Fruit fly (Drosophila melanogaster) whole organism, wandering third instar larva: ENCODE measurements around the gene MAPk-Ak2.

Experiments
- Abd-B ChIP-seq: fragments of >200 bp; optimal IDR thresholded peaks from 2 replicates; lab custom pipeline; 2017; ENCODE audit warnings: missing biosample characterization, missing genetic modification characterization
- CG32264 ChIP-seq: fragments of 200-800 bp; sonication (Bioruptor generic); optimal IDR thresholded peaks from 2 replicates; lab custom pipeline; 2016; ENCODE audit warnings: missing biosample characterization, missing genetic modification characterization
- CG9705 ChIP-seq: fragments of 200-800 bp; sonication (Bioruptor generic); optimal IDR thresholded peaks from 2 replicates; lab custom pipeline; 2018; ENCODE audit warnings: missing biosample characterization, mild to moderate bottlenecking, missing genetic modification characterization
- CrebA ChIP-seq: fragments of 200-800 bp; sonication (Bioruptor generic); optimal IDR thresholded peaks from 2 replicates; lab custom pipeline; 2016; ENCODE audit warnings: missing biosample characterization, mild to moderate bottlenecking, missing genetic modification characterization, borderline replicate concordance
- Dfd ChIP-seq: fragments of >200 bp; optimal IDR thresholded peaks from 2 replicates; lab custom pipeline; 2017; ENCODE audit warnings: missing biosample characterization, missing genetic modification characterization
- Dif ChIP-seq: fragments of 200-275, 200-300 bp; sonication (Bioruptor generic); optimal IDR thresholded peaks from 2 replicates; lab custom pipeline; 2018; ENCODE audit warnings: missing biosample characterization, missing genetic modification characterization; ENCODE audit not compliant: partially characterized antibody
- GATAd ChIP-seq: sonication (Bioruptor generic); optimal IDR thresholded peaks from 2 replicates; lab custom pipeline; 2016; ENCODE audit warnings: missing biosample characterization, missing genetic modification characterization
- HLH106 ChIP-seq: fragments of 200-800 bp; optimal IDR thresholded peaks from 3 replicates; lab custom pipeline; 2019; ENCODE audit warnings: missing biosample characterization, mild to moderate bottlenecking, missing genetic modification characterization, moderate library complexity
- Hnf4 ChIP-seq: fragments of 200-800 bp; sonication (Bioruptor generic); optimal IDR thresholded peaks from 2 replicates; lab custom pipeline; 2016; ENCODE audit warnings: missing biosample characterization, mild to moderate bottlenecking, missing genetic modification characterization
- Hr78 ChIP-seq: fragments of >200 bp; optimal IDR thresholded peaks from 2 replicates; lab custom pipeline; 2017; ENCODE audit warnings: missing biosample characterization, missing genetic modification characterization
- Hr83 ChIP-seq: fragments of 200-300 bp; sonication (Bioruptor generic); optimal IDR thresholded peaks from 2 replicates; lab custom pipeline; 2016; ENCODE audit warnings: missing biosample characterization, mild to moderate bottlenecking, missing genetic modification characterization, moderate library complexity; ENCODE audit not compliant: poor library complexity, severe bottlenecking
- Jra ChIP-seq: sonication (Bioruptor generic); optimal IDR thresholded peaks from 2 replicates; lab custom pipeline; 2016; ENCODE audit warnings: missing biosample characterization, missing genetic modification characterization
- Mio ChIP-seq: sonication (Bioruptor generic); optimal IDR thresholded peaks from 2 replicates; lab custom pipeline; 2016; ENCODE audit warnings: missing biosample characterization, missing genetic modification characterization
- Myc ChIP-seq: fragments of >200 bp; optimal IDR thresholded peaks from 2 replicates; lab custom pipeline; 2017
- N ChIP-seq: fragments of >200 bp; optimal IDR thresholded peaks from 2 replicates; lab custom pipeline; 2018; ENCODE audit warnings: missing biosample characterization, missing external identifiers, missing genetic modification characterization
- OdsH ChIP-seq: fragments of 200-800 bp; sonication (Bioruptor generic); optimal IDR thresholded peaks from 2 replicates; lab custom pipeline; 2016; ENCODE audit warnings: missing biosample characterization, mild to moderate bottlenecking, missing genetic modification characterization
- Rel ChIP-seq, 2 experiments: fragments of 200-800 bp; sonication (Bioruptor generic) in 1 of 2; optimal IDR thresholded peaks; 2 replicates in 1 of 2; 3 replicates in 1 of 2; lab custom pipeline; 2016 to 2019; ENCODE audit warnings: mild to moderate bottlenecking in 2 of 2, missing biosample characterization in 2 of 2, missing genetic modification characterization in 2 of 2, moderate library complexity in 1 of 2
- Sp1 ChIP-seq: fragments of 200-800 bp; sonication (Bioruptor generic); optimal IDR thresholded peaks from 3 replicates; lab custom pipeline; 2019; ENCODE audit warnings: missing biosample characterization, mild to moderate bottlenecking, missing genetic modification characterization, moderate library complexity
- Vsx2 ChIP-seq: fragments of 200-300, 225-300 bp; sonication (Bioruptor generic); optimal IDR thresholded peaks from 2 replicates; lab custom pipeline; 2018; ENCODE audit warnings: missing biosample characterization, missing genetic modification characterization; ENCODE audit not compliant: partially characterized antibody
- br ChIP-seq: fragments of 200-800 bp; sonication (Bioruptor generic); optimal IDR thresholded peaks from 2 replicates; lab custom pipeline; 2016; ENCODE audit warnings: missing biosample characterization, missing genetic modification characterization
- brk ChIP-seq: fragments of 200-800 bp; sonication (Bioruptor generic); optimal IDR thresholded peaks from 2 replicates; lab custom pipeline; 2016; ENCODE audit warnings: missing biosample characterization, mild to moderate bottlenecking, missing genetic modification characterization
- dl ChIP-seq, 2 experiments: fragments of 175-275, 200-275 bp in 1 of 2; fragments of 200-275 bp in 1 of 2; sonication (Bioruptor generic); optimal IDR thresholded peaks; lab custom pipeline; 2018; ENCODE audit warnings: mild to moderate bottlenecking in 2 of 2, missing biosample characterization in 2 of 2, missing genetic modification characterization in 2 of 2, moderate library complexity in 2 of 2; ENCODE audit not compliant: partially characterized antibody in 2 of 2, insufficient read depth in 1 of 2
- dmrt93B ChIP-seq: fragments of 200-800 bp; sonication (Bioruptor generic); optimal IDR thresholded peaks from 2 replicates; lab custom pipeline; 2018; ENCODE audit warnings: missing biosample characterization, mild to moderate bottlenecking, missing genetic modification characterization
- ey ChIP-seq: fragments of 200-800 bp; sonication (Bioruptor generic); optimal IDR thresholded peaks from 2 replicates; lab custom pipeline; 2016; ENCODE audit warnings: missing biosample characterization, missing genetic modification characterization
- foxo ChIP-seq, 2 experiments: fragments of 200-800 bp; sonication (Bioruptor generic); optimal IDR thresholded peaks; 2 replicates in 1 of 2; 3 replicates in 1 of 2; lab custom pipeline; 2016 to 2017; ENCODE audit warnings: missing biosample characterization in 2 of 2, missing genetic modification characterization in 2 of 2
- fru ChIP-seq: fragments of 200-800 bp; sonication (Bioruptor generic); optimal IDR thresholded peaks from 3 replicates; lab custom pipeline; 2016; ENCODE audit warnings: missing biosample characterization, mild to moderate bottlenecking, missing genetic modification characterization
- h ChIP-seq: fragments of 200-800 bp; sonication (Bioruptor generic); optimal IDR thresholded peaks from 3 replicates; lab custom pipeline; 2016; ENCODE audit warnings: missing biosample characterization, mild to moderate bottlenecking, missing genetic modification characterization
- jim ChIP-seq: fragments of 175-275, 200-325 bp; sonication (Bioruptor generic); optimal IDR thresholded peaks from 2 replicates; lab custom pipeline; 2016; ENCODE audit warnings: missing biosample characterization, mild to moderate bottlenecking, missing genetic modification characterization
- lola ChIP-seq: fragments of >200 bp; optimal IDR thresholded peaks from 2 replicates; lab custom pipeline; 2017; ENCODE audit warnings: missing biosample characterization, missing genetic modification characterization
- pan ChIP-seq: fragments of >200 bp; optimal IDR thresholded peaks from 2 replicates; lab custom pipeline; 2017
- rgr ChIP-seq: fragments of 200-800 bp; sonication (Bioruptor generic); optimal IDR thresholded peaks from 3 replicates; lab custom pipeline; 2016; ENCODE audit warnings: missing biosample characterization, mild to moderate bottlenecking, missing genetic modification characterization
- sage ChIP-seq: fragments of 200-800 bp; sonication (Bioruptor generic); optimal IDR thresholded peaks from 2 replicates; lab custom pipeline; 2016; ENCODE audit warnings: missing biosample characterization, mild to moderate bottlenecking, missing genetic modification characterization
- tai ChIP-seq: sonication (Bioruptor generic); optimal IDR thresholded peaks from 2 replicates; lab custom pipeline; 2016; ENCODE audit warnings: missing biosample characterization, missing genetic modification characterization
- usp ChIP-seq: fragments of >200 bp; optimal IDR thresholded peaks from 2 replicates; lab custom pipeline; 2017; ENCODE audit warnings: missing biosample characterization, missing genetic modification characterization
- woc ChIP-seq: sonication (Bioruptor generic); optimal IDR thresholded peaks from 2 replicates; lab custom pipeline; 2016; ENCODE audit warnings: missing biosample characterization, mild to moderate bottlenecking, missing genetic modification characterization

MAPk-Ak2 gene

dm6 chrX:5808654-5809053, 44.7 kb upstream of the MAPk-Ak2 start, which contains the start of gene Prosbeta2R1:
Gene Prosbeta2R1, plus strand, starts transcription at chrX:5808954.
- TF ChIP-seq rgr (no peak), Abd-B (GFP tag; lab: Kevin White, UChicago) (no peak), Mio (GFP tag; lab: Kevin White, UChicago) (no peak), GATAd (GFP tag; lab: Kevin White, UChicago) (no peak), woc (GFP tag; lab: Kevin White, UChicago) (no peak), Sp1 (no peak), OdsH (GFP tag; lab: Kevin White, UChicago) (no peak), Vsx2 (GFP tag; lab: Kevin White, UChicago) (no peak), tai (GFP tag; lab: Kevin White, UChicago) (no peak)

DNA sequence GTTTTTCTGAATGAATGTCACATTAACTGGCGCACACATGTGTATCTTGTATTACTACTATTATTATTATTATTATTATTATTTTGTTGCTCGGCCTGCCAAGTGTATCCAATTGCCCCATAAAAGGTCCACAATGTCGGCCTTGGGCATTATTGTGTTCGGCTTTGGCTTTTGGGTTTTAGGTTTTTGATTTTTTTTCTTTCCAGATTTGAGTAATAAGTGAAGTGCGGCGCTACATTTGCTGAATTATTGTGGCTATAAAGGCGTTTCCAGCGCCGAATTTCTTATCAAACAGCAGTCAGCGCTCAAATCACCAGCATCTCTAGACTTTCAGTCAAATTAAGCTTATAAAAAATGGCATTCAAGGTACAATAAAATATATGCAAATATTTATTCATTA, 40.4 kb upstream of the MAPk-Ak2 start, which contains the start of gene Cpr5C:
Gene Cpr5C, plus strand, starts transcription at position 301 of the 400 bp plus-strand sequence.
- TF ChIP-seq CrebA (GFP tag; lab: Kevin White, UChicago) = no peak

dm6 chrX:5800634-5801033, 36.6 kb upstream of the MAPk-Ak2 start:
- TF ChIP-seq CrebA (GFP tag; lab: Kevin White, UChicago) (no peak), Jra (GFP tag; lab: Kevin White, UChicago) (no peak), Dif (GFP tag; lab: Kevin White, UChicago) (no peak), Abd-B (GFP tag; lab: Kevin White, UChicago) (no peak), ey (GFP tag; lab: Kevin White, UChicago) (peak; percentile 0), jim (GFP tag; lab: Kevin White, UChicago) (no peak), Sp1 (no peak), HLH106 (tag; lab: Kevin White, UChicago) (peak; percentile 21), h (GFP tag; lab: Kevin White, UChicago) (peak; percentile 11), CG32264 (GFP tag; lab: Kevin White, UChicago) (no peak), Mio (GFP tag; lab: Kevin White, UChicago) (no peak), GATAd (GFP tag; lab: Kevin White, UChicago) (no peak), usp (GFP tag; lab: Kevin White, UChicago) (no peak), sage (GFP tag; lab: Kevin White, UChicago) (no peak), Hr83 (no peak), N (GFP tag; lab: Kevin White, UChicago) (no peak), dmrt93B (GFP tag; lab: Kevin White, UChicago) (no peak), brk (no peak), Myc (lab: Kevin White, UChicago) (no peak), Hr78 (GFP tag; lab: Kevin White, UChicago) (no peak), Rel (GFP tag; optimal IDR thresholded peaks at IDR 0.05; lab: Kevin White, UChicago) (no peak), Rel (tag; optimal IDR thresholded peaks at IDR 0.05; lab: Kevin White, UChicago) (no peak), Dfd (GFP tag; lab: Kevin White, UChicago) (no peak), Vsx2 (GFP tag; lab: Kevin White, UChicago) (no peak), foxo (GFP tag; optimal IDR thresholded peaks at IDR 0.05; lab: Kevin White, UChicago) (peak in 1 of 2 experiments; percentile 5), CG9705 (GFP tag; lab: Kevin White, UChicago) (no peak), br (GFP tag; lab: Kevin White, UChicago) (no peak), fru (GFP tag; lab: Kevin White, UChicago) (no peak), dl (GFP tag; optimal IDR thresholded peaks at IDR 0.05; lab: Kevin White, UChicago; ENCODE audit: insufficient read depth in 1 of 2, partially characterized antibody in 2 of 2) (no peak), pan (lab: Kevin White, UChicago) (no peak), rgr (no peak), woc (GFP tag; lab: Kevin White, UChicago) (no peak), lola (GFP tag; lab: Kevin White, UChicago) (no peak)

DNA sequence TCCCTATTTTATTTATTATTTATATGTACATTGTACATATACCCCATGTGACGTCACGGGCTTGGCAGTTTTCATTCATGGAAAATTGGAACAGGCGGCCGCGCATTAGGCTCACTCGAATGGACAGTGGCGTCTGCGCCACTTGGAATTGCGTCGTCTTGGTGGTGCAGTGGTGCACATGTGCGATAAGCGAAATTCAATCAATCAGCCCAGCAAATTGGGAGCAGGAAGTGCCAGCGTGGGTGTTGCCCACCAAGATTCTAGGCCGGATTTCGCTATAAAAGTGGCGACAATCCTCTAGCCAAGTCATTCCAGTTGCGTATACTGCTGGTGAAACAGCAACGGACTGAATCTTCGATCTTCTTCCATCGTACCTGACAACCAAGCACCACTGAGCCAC, 27.8 kb upstream of the MAPk-Ak2 start, which contains the start of gene CG12239:
Gene CG12239, plus strand, starts transcription at position 301 of the 400 bp plus-strand sequence.
- TF ChIP-seq Abd-B (GFP tag; lab: Kevin White, UChicago) (no peak), Myc (lab: Kevin White, UChicago) (no peak), pan (lab: Kevin White, UChicago) (no peak), Hnf4 (GFP tag; lab: Kevin White, UChicago) (no peak), jim (GFP tag; lab: Kevin White, UChicago) (no peak), dmrt93B (GFP tag; lab: Kevin White, UChicago) (no peak), br (GFP tag; lab: Kevin White, UChicago) (no peak), woc (GFP tag; lab: Kevin White, UChicago) (no peak), Dif (GFP tag; lab: Kevin White, UChicago) (no peak), h (GFP tag; lab: Kevin White, UChicago) (no peak), usp (GFP tag; lab: Kevin White, UChicago) (no peak), fru (GFP tag; lab: Kevin White, UChicago) (no peak), N (GFP tag; lab: Kevin White, UChicago) (no peak), Vsx2 (GFP tag; lab: Kevin White, UChicago) (no peak), tai (GFP tag; lab: Kevin White, UChicago) (no peak)
